Worm (Caenorhabditis elegans) whole organism, L4/young adult: ENCODE results near the gene smf-2.

Experiments
- W03F9.2 ChIP-seq: fragments of 150-350 bp; optimal IDR thresholded peaks from 2 replicates; lab custom pipeline; 2014; ENCODE audit warnings: missing biosample characterization, missing genetic modification characterization
- dao-5 ChIP-seq: sonication (generic microtip); optimal IDR thresholded peaks from 2 replicates; lab custom pipeline; 2016; ENCODE audit warnings: missing genotype, missing genetic modification characterization, moderate library complexity, missing compliant biosample characterization
- him-1 ChIP-seq: sonication (generic microtip); optimal IDR thresholded peaks from 2 replicates; lab custom pipeline; 2016; ENCODE audit warnings: missing genotype, missing genetic modification reagents, missing genetic modification characterization, missing compliant biosample characterization

smf-2 gene

DNA sequence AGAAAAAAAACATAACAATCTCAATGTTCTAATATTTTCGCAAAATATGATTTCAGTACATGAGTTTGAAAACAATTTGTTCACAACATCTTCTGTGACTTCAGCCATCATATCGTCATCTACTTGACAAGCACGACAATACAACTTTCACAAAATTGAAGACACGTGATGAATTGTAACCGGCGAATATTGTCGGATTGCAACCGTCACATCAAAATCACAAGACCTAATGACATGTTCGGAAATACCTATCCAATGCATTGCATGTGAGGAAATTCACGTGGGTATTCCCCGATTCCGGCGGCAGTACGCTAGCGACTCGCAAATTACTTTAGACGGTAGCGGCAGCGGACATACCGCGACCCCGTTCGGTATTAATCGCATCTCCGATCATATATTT, 23.0 kb upstream of the smf-2 start:
- TF ChIP-seq dao-5 (tag; lab: Kevin White, UChicago) = no peak
- TF ChIP-seq W03F9.2 (tag; lab: Kevin White, UChicago) = peak; percentile 1
- no peak for TF ChIP-seq him-1 (tag; lab: Kevin White, UChicago)

DNA sequence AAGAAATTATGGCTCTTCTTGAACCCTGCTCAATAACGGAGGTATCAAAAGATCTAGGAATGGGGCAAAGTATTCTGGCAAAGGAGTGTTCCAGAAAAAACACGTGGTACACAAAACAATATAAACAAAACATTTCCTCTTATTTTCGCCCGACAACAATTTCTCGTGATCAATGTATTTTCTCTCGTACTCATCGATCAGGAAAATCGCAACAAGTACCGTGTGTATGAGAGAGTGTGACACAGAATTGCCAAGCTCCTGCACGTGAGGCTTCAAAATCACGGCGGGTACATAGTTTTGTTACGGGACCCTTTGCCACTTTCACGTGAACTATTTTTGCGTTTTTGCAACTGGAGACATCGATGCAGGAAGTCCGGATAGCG, 22.5 kb upstream of the smf-2 start:
- TF ChIP-seq W03F9.2 (tag; lab: Kevin White, UChicago) (no peak), dao-5 (tag; lab: Kevin White, UChicago) (no peak), him-1 (tag; lab: Kevin White, UChicago) (no peak)

DNA sequence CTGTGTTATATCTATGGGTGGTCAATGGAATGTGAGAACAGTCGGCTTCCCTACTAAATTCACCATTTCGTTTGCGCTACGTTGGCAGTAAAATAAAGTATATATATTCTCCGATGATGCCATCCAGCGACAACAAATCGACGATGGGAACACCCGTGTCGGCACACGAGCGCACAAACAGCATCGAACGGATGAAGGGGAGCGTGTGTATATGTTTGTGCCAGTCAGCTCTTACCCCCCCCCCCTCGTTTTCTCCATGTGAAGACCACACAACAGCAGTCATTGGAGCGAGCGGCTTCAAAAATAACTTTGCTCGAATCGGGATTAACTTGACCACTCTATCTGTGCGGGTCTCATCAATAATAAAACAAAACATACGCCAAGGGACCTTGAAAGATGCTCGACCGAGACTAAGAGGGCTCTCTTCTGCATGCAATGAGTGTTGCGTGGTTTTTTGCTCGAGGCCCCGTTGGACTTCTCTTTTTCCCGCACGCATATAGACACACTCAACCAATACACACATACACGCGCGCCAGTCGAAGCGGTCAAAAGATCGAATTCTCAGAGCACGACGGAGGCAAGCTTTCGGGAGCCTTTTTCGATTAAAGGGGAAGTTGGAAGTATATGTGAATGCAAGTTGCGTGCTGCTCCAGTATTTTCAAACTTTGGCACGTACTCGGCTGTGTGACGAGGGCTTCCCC, 21.9 kb upstream of the smf-2 start:
- peak; percentile 38 for TF ChIP-seq him-1 (tag; lab: Kevin White, UChicago)
- no peak for TF ChIP-seq dao-5 (tag; lab: Kevin White, UChicago)

DNA sequence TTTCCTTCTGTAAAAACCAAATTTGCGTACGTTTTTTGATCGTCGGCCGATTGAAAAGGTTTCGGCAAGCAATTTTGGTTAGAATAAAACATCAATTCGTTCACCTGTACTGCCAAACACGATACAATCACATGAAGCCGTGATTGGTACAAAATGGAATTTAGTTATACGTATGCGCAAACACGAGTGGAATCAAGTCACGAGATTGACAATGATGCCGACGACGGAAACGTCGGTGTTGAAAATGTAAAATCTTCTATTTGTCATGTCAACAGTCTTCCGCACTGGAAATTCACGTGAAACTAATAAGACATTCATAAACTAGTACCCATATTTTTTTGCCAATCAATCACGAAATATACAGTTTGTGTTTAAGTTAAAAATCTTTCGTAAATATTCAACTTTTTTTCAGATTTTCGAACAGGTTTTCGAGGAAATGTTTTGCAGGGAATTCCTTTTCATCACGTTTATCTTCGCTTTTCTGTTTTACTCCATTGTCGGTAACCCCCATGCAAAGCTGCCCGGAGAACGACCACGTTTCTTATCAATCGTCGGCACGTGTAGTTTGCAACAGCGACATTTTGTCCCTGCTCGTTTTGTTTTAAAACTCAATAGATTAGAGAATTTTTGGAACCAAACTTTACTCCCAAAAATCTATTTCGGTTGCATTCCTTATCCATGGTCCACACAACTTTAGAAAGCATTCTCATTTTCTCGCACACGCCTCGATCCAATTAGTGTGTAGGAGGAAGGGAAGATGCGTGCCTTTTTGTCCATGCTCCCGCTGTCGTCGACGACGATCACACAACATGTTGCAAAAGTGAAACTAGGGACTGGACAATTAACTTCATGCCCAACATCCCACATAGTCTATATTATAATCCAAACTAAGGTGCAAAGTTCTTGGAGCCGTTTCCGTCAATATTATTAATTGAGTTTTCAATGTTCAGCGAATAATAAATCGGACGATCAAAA, 20.8 kb upstream of the smf-2 start:
- TF ChIP-seq him-1 (tag; lab: Kevin White, UChicago) (peak; percentile 19), W03F9.2 (tag; lab: Kevin White, UChicago) (no peak)

DNA sequence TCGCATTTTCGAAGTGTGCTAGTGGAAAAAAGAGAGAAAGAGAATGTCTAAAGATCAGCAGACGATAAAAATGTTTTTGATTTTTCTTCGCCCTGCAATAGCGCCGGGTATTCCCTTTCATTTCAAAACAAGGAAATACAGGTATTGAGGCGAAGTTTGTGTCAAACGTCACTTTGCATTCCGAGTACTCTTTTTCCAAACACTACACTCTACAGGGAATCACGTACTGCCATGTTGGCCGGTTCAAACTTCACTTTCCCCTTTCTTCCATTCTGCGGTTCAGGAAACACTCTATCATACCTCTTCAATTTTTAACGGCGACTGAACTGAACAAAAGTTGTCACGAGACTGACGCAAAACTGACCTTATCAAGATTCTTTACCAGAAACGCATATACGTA, 20.0 kb upstream of the smf-2 start:
- TF ChIP-seq W03F9.2 (tag; lab: Kevin White, UChicago) = no peak
- TF ChIP-seq him-1 (tag; lab: Kevin White, UChicago) = no peak
- no peak for TF ChIP-seq dao-5 (tag; lab: Kevin White, UChicago)

DNA sequence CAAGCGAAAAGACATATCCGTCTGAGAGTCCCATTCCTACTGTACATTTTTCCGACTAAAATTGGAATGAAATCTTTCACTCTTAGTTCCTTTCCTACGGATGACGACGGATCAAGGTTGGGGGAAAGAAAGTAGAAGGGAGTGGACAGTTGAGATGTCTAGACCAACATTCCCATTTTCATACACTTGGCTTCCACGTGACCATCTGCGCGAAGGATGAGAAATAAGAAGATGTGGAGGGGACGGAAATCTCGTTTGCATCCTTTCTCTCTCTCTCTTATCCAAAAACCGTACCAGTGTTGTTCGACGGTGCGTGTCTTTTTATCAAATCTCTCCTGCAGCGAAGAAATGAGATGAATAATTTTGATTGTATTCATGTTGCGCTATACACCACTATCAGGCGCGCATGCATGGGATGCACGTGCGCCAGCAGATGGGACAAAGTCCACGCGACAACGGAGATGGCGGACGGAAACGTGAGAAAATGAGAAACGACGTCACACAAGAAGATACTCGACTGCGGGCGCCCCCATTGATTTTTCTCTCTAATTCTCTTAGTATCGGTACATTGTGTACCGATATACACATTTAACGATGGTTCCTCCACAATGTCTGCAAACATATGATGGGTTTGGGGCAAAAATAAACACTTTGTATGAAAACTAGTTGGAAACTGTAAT, 19.0 kb upstream of the smf-2 start:
- no peak for TF ChIP-seq W03F9.2 (tag; lab: Kevin White, UChicago)
- peak; percentile 84 for TF ChIP-seq him-1 (tag; lab: Kevin White, UChicago)

DNA sequence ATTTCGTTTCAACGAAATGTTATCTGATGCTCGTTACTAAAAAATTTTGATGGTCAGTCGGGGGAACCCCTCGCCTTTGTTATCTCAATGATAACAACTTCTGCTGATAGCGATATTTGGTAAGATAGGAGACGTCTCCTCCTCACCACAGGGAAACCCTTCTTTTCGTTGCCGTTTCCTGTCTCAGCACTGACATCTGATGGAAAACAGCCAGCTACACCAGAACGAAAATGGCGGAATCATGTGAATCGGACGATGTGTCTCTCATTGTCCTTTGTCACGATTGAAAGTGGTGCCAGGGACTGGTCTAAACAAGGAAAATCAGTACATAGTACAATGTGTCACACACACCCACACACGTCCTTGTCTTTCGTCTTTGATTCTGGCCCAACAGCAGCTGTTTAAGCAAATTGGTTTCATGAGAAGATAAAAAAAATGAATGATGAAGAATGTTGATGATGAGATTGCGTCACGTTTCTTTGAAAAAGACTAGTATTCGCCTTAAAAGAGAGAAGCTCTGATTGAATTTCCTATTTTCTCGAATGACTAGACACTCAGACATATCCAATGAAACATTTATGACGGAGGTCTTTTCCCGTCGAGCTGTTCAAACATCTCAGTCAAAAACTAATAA, 18.0 kb upstream of the smf-2 start:
- TF ChIP-seq W03F9.2 (tag; lab: Kevin White, UChicago) (peak; percentile 37), dao-5 (tag; lab: Kevin White, UChicago) (no peak)

DNA sequence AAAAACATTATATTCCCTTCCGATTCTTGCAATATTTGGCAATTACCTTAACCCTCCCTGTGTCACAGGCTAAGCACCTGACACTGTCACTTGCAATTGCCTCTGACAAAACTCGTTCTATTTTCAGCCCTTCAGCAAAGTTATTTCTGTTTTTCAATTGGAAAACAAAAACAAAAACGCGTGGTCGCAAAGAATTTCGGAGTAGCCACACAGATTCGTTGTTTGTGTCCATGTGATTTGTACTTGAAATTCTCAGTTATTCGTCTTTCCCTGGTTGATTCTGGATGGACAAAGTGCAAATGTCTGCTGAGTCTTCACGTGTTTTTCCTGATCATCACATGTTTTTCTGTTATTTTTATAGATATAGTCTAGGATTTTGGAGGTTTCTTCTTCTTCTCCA, 17.0 kb upstream of the smf-2 start:
- no peak for TF ChIP-seq him-1 (tag; lab: Kevin White, UChicago)
- no peak for TF ChIP-seq dao-5 (tag; lab: Kevin White, UChicago)
- TF ChIP-seq W03F9.2 (tag; lab: Kevin White, UChicago) = no peak

DNA sequence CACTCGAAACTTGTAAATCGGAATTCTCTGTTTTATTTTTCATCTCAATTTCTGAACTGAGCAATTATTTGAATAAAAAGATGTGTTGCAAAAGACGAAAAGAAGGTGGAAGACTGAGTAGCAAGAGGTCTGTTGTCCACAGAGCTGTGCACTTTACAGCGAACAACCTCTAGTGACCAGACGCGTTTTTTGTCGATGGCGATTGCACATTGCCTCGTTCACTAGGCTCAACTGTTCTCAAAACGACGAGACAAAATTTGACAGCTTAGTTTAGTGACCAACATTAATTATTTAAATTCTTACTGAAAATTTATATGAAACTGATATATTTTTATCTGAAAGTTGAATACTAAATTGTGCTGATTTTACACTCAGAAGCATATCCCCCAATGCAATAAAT, 14.7 kb upstream of the smf-2 start, which contains the start of gene R03E9.2:
Gene R03E9.2 (minus strand): TSS at position 101 of the 400 bp plus-strand sequence.
- TF ChIP-seq W03F9.2 (tag; lab: Kevin White, UChicago) = no peak
- no peak for TF ChIP-seq dao-5 (tag; lab: Kevin White, UChicago)
- TF ChIP-seq him-1 (tag; lab: Kevin White, UChicago) = no peak

DNA sequence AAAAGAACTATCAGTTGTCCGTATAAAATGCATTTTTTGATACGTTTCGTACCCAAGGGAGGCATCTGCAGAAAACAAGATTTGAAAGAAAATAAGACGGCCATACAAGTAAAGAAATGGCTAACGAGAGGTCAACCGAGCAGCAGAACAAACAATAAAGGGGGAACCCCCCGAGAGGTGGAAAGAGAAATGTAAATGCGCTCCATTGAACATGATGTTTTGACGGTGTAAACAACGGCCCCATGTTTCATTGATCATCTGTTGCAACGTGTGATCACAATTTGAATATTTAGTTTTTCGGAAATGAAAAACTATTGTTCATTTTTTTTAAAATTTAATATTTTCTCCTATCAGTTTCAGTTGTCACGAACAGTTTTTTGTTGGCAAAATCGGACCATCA, 11.1 kb upstream of the smf-2 start, which contains the start of gene K11G12.6:
Gene K11G12.6 (minus strand): TSS at position 65 of the 400 bp plus-strand sequence.
- TF ChIP-seq W03F9.2 (tag; lab: Kevin White, UChicago) (no peak), him-1 (tag; lab: Kevin White, UChicago) (no peak), dao-5 (tag; lab: Kevin White, UChicago) (no peak)

DNA sequence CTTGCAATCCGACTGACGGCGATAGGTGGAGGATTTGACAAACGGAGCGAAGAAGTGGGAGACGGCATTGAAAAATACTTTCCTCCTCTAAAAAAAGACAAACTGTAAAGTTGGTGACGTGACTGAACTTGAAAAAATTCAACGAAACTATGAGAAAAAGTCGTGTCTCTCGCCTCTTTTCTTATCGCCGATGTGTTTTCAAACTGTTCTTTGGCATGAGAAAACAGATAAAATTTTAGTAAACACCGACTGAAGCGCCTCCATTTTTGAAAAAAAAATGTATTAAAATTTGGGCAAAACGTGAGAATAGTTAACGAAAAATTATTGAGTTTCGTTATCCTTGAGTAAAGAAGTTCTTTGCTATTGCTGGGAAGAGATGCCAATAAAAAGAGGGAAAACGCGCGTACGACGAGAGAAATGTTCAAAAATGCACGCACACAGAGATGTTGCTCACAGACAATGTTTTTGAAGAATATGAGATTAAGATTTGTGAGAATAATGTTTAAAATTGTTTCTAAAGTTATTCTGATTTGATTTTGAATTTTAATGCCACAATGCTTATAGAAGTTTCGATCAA, 10.4 kb upstream of the smf-2 start:
- no peak for TF ChIP-seq him-1 (tag; lab: Kevin White, UChicago)
- no peak for TF ChIP-seq W03F9.2 (tag; lab: Kevin White, UChicago)
- no peak for TF ChIP-seq dao-5 (tag; lab: Kevin White, UChicago)

DNA sequence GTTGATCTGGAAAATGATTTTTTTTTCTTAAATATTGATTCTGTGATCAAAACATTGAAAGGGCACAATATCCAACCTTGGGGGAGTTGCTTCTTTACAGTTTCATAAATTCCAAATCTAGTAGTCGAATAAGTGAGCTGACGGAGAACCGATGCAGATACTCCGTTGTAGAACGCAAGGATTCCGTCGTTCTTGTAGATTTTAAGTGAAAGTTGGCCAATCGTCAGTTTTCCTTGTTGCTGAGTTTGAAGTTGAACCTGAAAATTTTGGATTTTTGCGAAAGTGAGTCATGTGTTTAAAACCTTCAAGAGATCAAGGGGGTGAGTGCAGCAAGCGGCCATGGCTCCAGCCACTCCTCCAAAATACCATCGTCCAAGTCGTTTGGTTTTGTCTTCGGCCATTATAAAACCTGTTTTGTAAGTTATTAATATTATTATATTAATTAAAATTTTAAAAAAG, 6.8 kb upstream of the smf-2 start, which contains the start of gene slc-25A10:
Gene slc-25A10 (minus strand): TSS at position 409 of the 459 bp plus-strand sequence.
- TF ChIP-seq W03F9.2 (tag; lab: Kevin White, UChicago) (no peak), dao-5 (tag; lab: Kevin White, UChicago) (no peak), him-1 (tag; lab: Kevin White, UChicago) (no peak)
